Fruit fly (Drosophila melanogaster) whole organism, pupa: ENCODE measurements around the gene spn-F.
A peak's percentile ranks its signal among the peaks of the same experiment; 100 is the strongest.

Source experiments
- CG10348 ChIP-seq: fragments of 200-800 bp; sonication (Bioruptor generic); IDR thresholded peaks from 2 replicates; pipeline ENCODE4 v1.3.6; 2022; ENCODE audit warnings: missing biosample characterization, missing genetic modification characterization
- CG12605 ChIP-seq: fragments of 200-800 bp; sonication (Bioruptor generic); IDR thresholded peaks from 2 replicates; pipeline ENCODE4 v1.3.6; 2022; ENCODE audit warnings: missing biosample characterization, missing genetic modification characterization
- CG13204 ChIP-seq: fragments of 200-800 bp; sonication (Bioruptor generic); optimal IDR thresholded peaks from 2 replicates; lab custom pipeline; 2018; ENCODE audit warnings: missing biosample characterization, mild to moderate bottlenecking, missing genetic modification characterization, moderate library complexity
- CG14655 ChIP-seq: fragments of 200-800 bp; sonication (Bioruptor generic); optimal IDR thresholded peaks from 3 replicates; lab custom pipeline; 2017; ENCODE audit warnings: mild to moderate bottlenecking, missing biosample characterization, missing genetic modification reagents, missing genetic modification characterization
- CG15710 ChIP-seq: fragments of 200-800 bp; sonication (Bioruptor generic); optimal IDR thresholded peaks from 2 replicates; lab custom pipeline; 2018; ENCODE audit warnings: missing biosample characterization, mild to moderate bottlenecking, missing genetic modification characterization, moderate library complexity
- CG17806 ChIP-seq: fragments of 200-800 bp; sonication (Bioruptor generic); optimal IDR thresholded peaks from 2 replicates; lab custom pipeline; 2018; ENCODE audit warnings: missing biosample characterization, mild to moderate bottlenecking, missing genetic modification characterization, moderate library complexity
- CG32121 ChIP-seq: fragments of 200-800 bp; sonication (Bioruptor generic); IDR thresholded peaks from 2 replicates; pipeline ENCODE4 v1.3.6; 2022; ENCODE audit warnings: missing biosample characterization, missing genetic modification characterization
- CG34367 ChIP-seq: fragments of 200-800 bp; sonication (Bioruptor generic); optimal IDR thresholded peaks from 2 replicates; lab custom pipeline; 2018; ENCODE audit warnings: missing biosample characterization, mild to moderate bottlenecking, missing genetic modification characterization
- CG4496 ChIP-seq: fragments of 200-800 bp; sonication (Bioruptor generic); IDR thresholded peaks from 3 replicates; pipeline ENCODE4 v1.3.6; 2022; ENCODE audit warnings: missing biosample characterization, missing genetic modification characterization
- CG8159 ChIP-seq: fragments of 200-800 bp; sonication (Bioruptor generic); optimal IDR thresholded peaks from 3 replicates; lab custom pipeline; 2018; ENCODE audit warnings: missing biosample characterization, mild to moderate bottlenecking, missing genetic modification characterization, moderate library complexity
- CG8301 ChIP-seq: fragments of 200-800 bp; sonication (Bioruptor generic); optimal IDR thresholded peaks from 2 replicates; lab custom pipeline; 2018; ENCODE audit warnings: missing biosample characterization, mild to moderate bottlenecking, missing genetic modification characterization
- CG9948 ChIP-seq: fragments of 200-800 bp; sonication (Bioruptor generic); optimal IDR thresholded peaks from 2 replicates; lab custom pipeline; 2018; ENCODE audit warnings: missing biosample characterization, mild to moderate bottlenecking, missing genetic modification characterization, moderate library complexity
- D1 ChIP-seq: fragments of 200-800 bp; sonication (Bioruptor generic); optimal IDR thresholded peaks from 2 replicates; lab custom pipeline; 2018; ENCODE audit warnings: missing biosample characterization, mild to moderate bottlenecking, missing genetic modification characterization, moderate library complexity
- EcR ChIP-seq: fragments of 200-800 bp; sonication (Bioruptor generic); optimal IDR thresholded peaks from 3 replicates; lab custom pipeline; 2019; ENCODE audit warnings: missing biosample characterization, missing genetic modification characterization, mild to moderate bottlenecking, moderate library complexity, missing genetic modification reagents
- Ets98B ChIP-seq: fragments of 200-800 bp; sonication (Bioruptor generic); IDR thresholded peaks from 2 replicates; pipeline ENCODE4 v1.3.6; 2022; ENCODE audit warnings: missing biosample characterization, missing genetic modification characterization
- Pif1A ChIP-seq: fragments of 200-800 bp; sonication (Bioruptor generic); optimal IDR thresholded peaks from 3 replicates; lab custom pipeline; 2016; ENCODE audit warnings: missing biosample characterization, missing genetic modification characterization
- Pif1B ChIP-seq: fragments of 200-800 bp; sonication (Bioruptor generic); optimal IDR thresholded peaks from 3 replicates; lab custom pipeline; 2016; ENCODE audit warnings: missing biosample characterization, missing genetic modification characterization
- Snoo ChIP-seq: fragments of 200-800 bp; sonication (Bioruptor generic); optimal IDR thresholded peaks from 3 replicates; lab custom pipeline; 2017; ENCODE audit warnings: missing biosample characterization, mild to moderate bottlenecking, missing genetic modification characterization, inconsistent platforms
- fd96Ca ChIP-seq: fragments of 200-800 bp; sonication (Bioruptor generic); IDR thresholded peaks from 3 replicates; pipeline ENCODE4 v1.3.6; 2022; ENCODE audit warnings: missing biosample characterization, missing genetic modification characterization
- gl ChIP-seq: fragments of 200-800 bp; sonication (Bioruptor generic); optimal IDR thresholded peaks from 2 replicates; lab custom pipeline; 2018; ENCODE audit warnings: missing biosample characterization, mild to moderate bottlenecking, missing genetic modification characterization
- rn ChIP-seq: fragments of 200-800 bp; sonication (Bioruptor generic); IDR thresholded peaks from 2 replicates; pipeline ENCODE4 v1.3.6; 2022; ENCODE audit warnings: missing biosample characterization, missing genetic modification characterization

Gene spn-F

DNA sequence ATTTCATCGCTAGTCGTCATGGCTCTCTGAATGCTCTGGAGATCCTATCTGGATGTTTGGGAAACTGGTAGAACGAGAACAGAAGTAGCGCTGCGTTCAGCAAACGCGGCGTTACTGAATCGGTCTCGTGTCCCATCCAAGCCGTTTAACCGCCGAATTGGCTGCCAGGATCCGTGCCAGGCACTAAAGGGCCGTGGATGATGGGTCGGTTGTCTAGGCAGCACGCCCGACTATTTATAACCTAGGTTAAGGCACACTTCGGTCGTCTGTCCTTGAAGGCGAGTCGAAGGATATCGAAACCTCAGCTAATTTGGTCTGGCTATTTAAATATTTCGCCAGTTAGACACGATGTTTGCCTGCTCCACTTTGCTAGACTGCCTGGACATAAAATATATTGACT lies 19.7 kb upstream of the spn-F start, which contains the start of gene CG15564:
TSS of gene CG15564 (minus strand) at position 101 of the 400 bp plus-strand sequence.
- no peak for TF ChIP-seq CG10348 (GFP tag; lab: Robert Waterston, UW)
- TF ChIP-seq fd96Ca (GFP tag; lab: Robert Waterston, UW): no peak
- no peak for TF ChIP-seq gl (tag; lab: Kevin White, UChicago)
- no peak for TF ChIP-seq D1 (tag; lab: Kevin White, UChicago)
- no peak for TF ChIP-seq rn (GFP tag; lab: Robert Waterston, UW)
- no peak for TF ChIP-seq CG32121 (GFP tag; lab: Robert Waterston, UW)
- TF ChIP-seq EcR (GFP tag; lab: Kevin White, UChicago): no peak

DNA sequence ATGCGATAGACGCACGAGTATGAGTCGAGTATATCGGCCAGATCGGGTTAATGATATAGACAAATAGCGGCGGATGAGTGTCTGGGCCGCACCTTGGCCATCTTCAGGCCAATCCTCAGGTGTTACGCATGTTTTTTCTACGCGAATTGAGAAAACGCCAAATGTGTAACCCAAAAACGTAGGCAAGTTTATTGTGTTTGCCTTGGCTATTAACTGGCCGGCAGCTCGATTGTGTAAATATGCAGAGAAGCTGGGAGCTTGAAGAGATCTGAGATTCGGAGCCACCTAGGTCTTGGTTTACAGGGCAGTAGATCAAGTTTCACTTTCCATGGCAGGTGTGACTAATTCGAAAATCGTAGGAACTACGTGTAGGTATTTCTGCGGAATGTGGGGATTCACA lies 14.9 kb upstream of the spn-F start:
- TF ChIP-seq Ets98B (GFP tag; lab: Robert Waterston, UW) (no peak), fd96Ca (GFP tag; lab: Robert Waterston, UW) (no peak), gl (tag; lab: Kevin White, UChicago) (no peak), CG15710 (tag; lab: Kevin White, UChicago) (no peak), CG34367 (no peak), CG13204 (GFP tag; lab: Kevin White, UChicago) (no peak)

DNA sequence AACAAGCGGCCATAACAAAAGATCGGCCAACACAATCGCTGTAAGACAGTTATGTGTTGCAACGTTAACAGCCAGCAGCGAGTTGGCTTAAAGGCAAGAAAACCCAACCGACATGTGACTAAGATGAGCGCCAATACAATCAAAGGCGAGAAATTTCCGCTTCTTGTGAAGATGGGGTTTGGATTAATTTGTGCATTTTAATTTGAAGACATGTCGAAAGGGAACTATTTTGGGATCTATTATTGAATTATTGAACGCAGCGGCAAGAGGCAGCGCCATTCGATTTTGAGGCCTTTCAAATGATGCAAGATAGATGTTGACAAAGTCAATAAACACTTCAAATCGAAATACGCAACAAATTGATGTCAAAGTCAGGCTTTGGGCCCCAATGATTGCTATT lies 13.8 kb upstream of the spn-F start:
- TF ChIP-seq fd96Ca (GFP tag; lab: Robert Waterston, UW) (no peak), CG12605 (no peak)

DNA sequence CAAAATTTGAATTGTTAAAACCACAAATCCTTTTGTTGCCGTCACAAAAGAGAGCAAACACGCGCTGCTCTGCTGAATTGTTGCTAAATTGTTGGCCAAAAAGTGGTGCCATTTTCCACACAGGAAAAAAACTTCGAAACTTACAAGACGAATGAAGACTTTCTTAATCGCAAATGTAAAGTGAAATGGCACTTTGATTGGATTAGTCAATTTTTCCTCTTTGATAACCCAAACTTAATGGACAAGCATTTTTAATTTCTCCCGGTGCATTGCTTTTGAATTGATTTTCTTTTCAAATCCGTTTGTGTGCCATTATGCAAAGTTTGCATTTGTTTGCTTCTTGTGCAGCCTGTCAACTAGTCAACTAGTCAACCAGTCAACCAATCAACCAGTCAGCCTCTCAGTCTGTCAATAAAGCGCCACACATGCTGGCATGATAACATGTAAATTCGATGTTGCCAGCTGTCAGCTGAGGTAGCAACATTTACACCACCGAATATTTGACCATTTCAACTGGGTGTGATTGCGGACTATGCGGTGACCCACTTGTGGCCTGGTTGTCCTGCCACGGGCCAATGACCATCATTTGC lies 11.8 kb upstream of the spn-F start:
- TF ChIP-seq CG10348 (GFP tag; lab: Robert Waterston, UW) (no peak), CG32121 (GFP tag; lab: Robert Waterston, UW) (peak; percentile 75), gl (tag; lab: Kevin White, UChicago) (no peak), Ets98B (GFP tag; lab: Robert Waterston, UW) (peak; percentile 80), CG15710 (tag; lab: Kevin White, UChicago) (no peak), CG34367 (no peak), Pif1B (GFP tag; lab: Kevin White, UChicago) (no peak), Snoo (tag; lab: Kevin White, UChicago) (no peak), D1 (tag; lab: Kevin White, UChicago) (no peak), fd96Ca (GFP tag; lab: Robert Waterston, UW) (peak; percentile 78), EcR (GFP tag; lab: Kevin White, UChicago) (no peak), rn (GFP tag; lab: Robert Waterston, UW) (no peak), CG14655 (no peak), CG9948 (tag; lab: Kevin White, UChicago) (no peak), Pif1A (peak; percentile 10), CG4496 (GFP tag; lab: Robert Waterston, UW) (peak; percentile 83), CG17806 (tag; lab: Kevin White, UChicago) (no peak), CG8301 (tag; lab: Kevin White, UChicago) (no peak), CG12605 (peak; percentile 30; the same call in 1 of the 2 replicates), CG13204 (GFP tag; lab: Kevin White, UChicago) (no peak), CG8159 (tag; lab: Kevin White, UChicago) (no peak)

DNA sequence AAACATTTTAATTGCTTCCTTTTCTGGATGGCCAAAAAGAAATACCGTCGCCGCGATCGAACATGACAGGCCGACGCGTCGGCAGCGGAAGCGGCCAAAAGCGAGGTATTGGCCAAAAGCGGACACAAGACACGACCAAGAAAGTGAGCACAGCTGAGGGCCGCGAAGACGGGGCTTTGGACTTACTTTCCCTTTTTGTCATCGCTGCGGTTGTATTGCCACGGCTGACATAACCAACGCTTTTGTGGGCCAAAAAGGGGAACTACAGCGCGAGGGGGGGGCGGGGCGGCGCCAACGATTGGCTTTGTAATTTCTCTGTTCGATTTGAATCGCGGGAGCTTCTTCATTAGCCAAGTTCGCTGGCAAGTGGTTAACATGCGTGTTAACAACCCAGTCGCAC lies 9.1 kb upstream of the spn-F start:
- TF ChIP-seq Snoo (tag; lab: Kevin White, UChicago): no peak
- TF ChIP-seq CG8301 (tag; lab: Kevin White, UChicago): no peak
- TF ChIP-seq CG14655: no peak
- TF ChIP-seq fd96Ca (GFP tag; lab: Robert Waterston, UW): no peak
- no peak for TF ChIP-seq CG8159 (tag; lab: Kevin White, UChicago)
- TF ChIP-seq CG4496 (GFP tag; lab: Robert Waterston, UW): no peak
- no peak for TF ChIP-seq EcR (GFP tag; lab: Kevin White, UChicago)
- no peak for TF ChIP-seq CG9948 (tag; lab: Kevin White, UChicago)
- no peak for TF ChIP-seq Ets98B (GFP tag; lab: Robert Waterston, UW)
- TF ChIP-seq Pif1A: no peak
- no peak for TF ChIP-seq CG10348 (GFP tag; lab: Robert Waterston, UW)
- no peak for TF ChIP-seq CG34367

DNA sequence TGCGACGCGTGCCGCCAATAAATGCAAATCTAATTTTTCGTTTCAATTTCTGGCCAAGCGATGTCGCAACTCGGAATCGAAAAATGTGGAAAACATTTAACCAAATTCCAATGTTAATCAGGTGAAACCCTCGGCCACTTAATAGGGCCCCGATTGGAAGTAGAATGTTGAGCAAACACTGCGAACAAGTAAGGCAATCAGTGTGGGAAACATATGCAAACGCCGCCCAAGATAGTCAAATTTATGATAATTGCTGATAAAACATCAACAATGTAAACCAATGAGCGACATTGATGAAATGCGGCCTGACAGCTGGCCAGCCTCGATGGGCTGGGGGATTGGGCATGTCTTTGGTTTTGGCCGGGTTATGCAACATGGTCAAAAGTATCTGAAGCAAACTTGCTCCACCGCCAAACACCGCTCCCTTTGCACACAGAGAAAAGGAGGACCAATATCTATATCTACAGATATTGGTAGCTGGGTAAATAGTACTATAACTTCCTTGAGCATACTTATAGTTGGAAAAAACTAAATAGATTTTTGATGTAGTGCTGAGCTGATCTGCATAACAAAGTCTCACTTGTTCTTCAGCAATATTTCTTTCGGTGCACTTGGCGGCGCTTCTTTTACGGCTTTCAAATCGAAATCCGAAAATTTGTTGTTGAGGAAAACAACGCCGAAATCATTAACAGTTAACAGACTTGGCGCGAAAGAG lies 7.5 kb upstream of the spn-F start:
- no peak for TF ChIP-seq CG13204 (GFP tag; lab: Kevin White, UChicago)
- TF ChIP-seq CG15710 (tag; lab: Kevin White, UChicago): no peak
- TF ChIP-seq CG4496 (GFP tag; lab: Robert Waterston, UW): peak; percentile 58; the same call in 2 of the 3 replicates
- no peak for TF ChIP-seq CG17806 (tag; lab: Kevin White, UChicago)
- no peak for TF ChIP-seq CG10348 (GFP tag; lab: Robert Waterston, UW)
- peak; percentile 58 for TF ChIP-seq Pif1A
- TF ChIP-seq D1 (tag; lab: Kevin White, UChicago): no peak
- peak; percentile 40; the same call in 1 of the 2 replicates for TF ChIP-seq Ets98B (GFP tag; lab: Robert Waterston, UW)
- TF ChIP-seq rn (GFP tag; lab: Robert Waterston, UW): no peak
- TF ChIP-seq CG32121 (GFP tag; lab: Robert Waterston, UW): peak; percentile 22; the same call in 1 of the 2 replicates
- TF ChIP-seq CG9948 (tag; lab: Kevin White, UChicago): no peak
- peak; percentile 65; the same call in 2 of the 3 replicates for TF ChIP-seq fd96Ca (GFP tag; lab: Robert Waterston, UW)
- TF ChIP-seq Snoo (tag; lab: Kevin White, UChicago): peak; percentile 74
- TF ChIP-seq CG34367: no peak
- no peak for TF ChIP-seq CG8159 (tag; lab: Kevin White, UChicago)
- no peak for TF ChIP-seq gl (tag; lab: Kevin White, UChicago)
- peak; percentile 52 for TF ChIP-seq CG8301 (tag; lab: Kevin White, UChicago)
- no peak for TF ChIP-seq EcR (GFP tag; lab: Kevin White, UChicago)
- TF ChIP-seq CG12605: no peak
- peak; percentile 60 for TF ChIP-seq Pif1B (GFP tag; lab: Kevin White, UChicago)
- peak; percentile 15 for TF ChIP-seq CG14655
